Fruit fly (Drosophila melanogaster): ENCODE data around the gene CG46435.

The CG46435 gene

DNA sequence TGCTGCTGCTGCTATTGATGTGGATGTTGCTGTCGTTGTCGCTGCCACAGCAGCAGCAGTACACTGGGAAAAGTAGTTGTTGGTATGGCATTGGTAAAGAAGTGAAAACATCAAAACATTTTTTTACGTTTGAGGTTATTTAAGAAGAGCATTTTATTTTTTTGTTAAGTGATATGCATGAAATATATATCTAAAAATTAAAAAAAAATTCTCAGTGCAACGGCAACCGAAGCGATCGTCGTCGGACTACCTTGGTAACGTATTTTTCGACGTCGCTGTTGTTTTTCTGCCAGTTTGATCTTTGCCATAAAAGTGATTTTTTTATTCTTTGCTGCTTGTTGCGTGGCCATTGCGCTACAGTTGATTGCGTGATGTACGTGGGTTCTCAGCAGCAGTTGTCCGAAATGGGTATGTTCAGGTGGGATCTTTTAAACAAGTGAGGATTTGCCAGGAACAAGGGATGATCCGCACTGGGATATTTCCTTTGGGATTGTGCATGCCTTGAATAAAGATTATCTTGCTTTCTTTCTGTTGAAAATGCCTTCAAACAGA lies 15.9 kb downstream of the CG46435 start (continued):
- TF ChIP-seq her (GFP tag; optimal IDR thresholded peaks at IDR 0.05): peak; percentile 81
- TF ChIP-seq sr (GFP tag; IDR thresholded peaks at IDR 0.05): peak; percentile 71; the same call in 2 of the 3 replicates
- peak; percentile 88 for TF ChIP-seq gsb (GFP tag; IDR thresholded peaks at IDR 0.05)
- peak; percentile 61 for TF ChIP-seq pfk (GFP tag; optimal IDR thresholded peaks at IDR 0.05)
- TF ChIP-seq shn (GFP tag; optimal IDR thresholded peaks at IDR 0.05): peak; percentile 61
- TF ChIP-seq CG2202 (tag; optimal IDR thresholded peaks at IDR 0.05): peak; percentile 94
- peak; percentile 95 for TF ChIP-seq CG10366 (GFP tag; IDR thresholded peaks at IDR 0.05)
- peak; percentile 68 for TF ChIP-seq eyg (GFP tag; optimal IDR thresholded peaks at IDR 0.05)
- peak; percentile 58 for TF ChIP-seq Sry-δ (GFP tag; optimal IDR thresholded peaks at IDR 0.05)
- TF ChIP-seq ab (GFP tag; optimal IDR thresholded peaks at IDR 0.05): peak; percentile 75
- TF ChIP-seq CG6683 (GFP tag; optimal IDR thresholded peaks at IDR 0.05): peak; percentile 77
- no peak for TF ChIP-seq CG13287 (GFP tag; IDR thresholded peaks at IDR 0.05; ENCODE audit: partially characterized antibody)
- peak; percentile 98 for TF ChIP-seq zf30C (GFP tag; optimal IDR thresholded peaks at IDR 0.05)
- TF ChIP-seq CG8290 (GFP tag; optimal IDR thresholded peaks at IDR 0.05): peak; percentile 95
- TF ChIP-seq CG8290 (tag; optimal IDR thresholded peaks at IDR 0.05): peak; percentile 76 to 94
- peak; percentile 33 for TF ChIP-seq HmgD (GFP tag; optimal IDR thresholded peaks at IDR 0.05)
- peak; percentile 95 for TF ChIP-seq otp (GFP tag; IDR thresholded peaks at IDR 0.05)
- peak; percentile 87 for TF ChIP-seq ssp (GFP tag; IDR thresholded peaks at IDR 0.05)
- TF ChIP-seq CG7372 (GFP tag; IDR thresholded peaks at IDR 0.05): peak; percentile 90
- peak; percentile 87 for TF ChIP-seq CG11456 (GFP tag; IDR thresholded peaks at IDR 0.05)
- peak; percentile 77 for TF ChIP-seq CG17186 (GFP tag; optimal IDR thresholded peaks at IDR 0.05)
- peak; percentile 93 for TF ChIP-seq Hr3 (GFP tag; optimal IDR thresholded peaks at IDR 0.05)
- peak; percentile 97 for TF ChIP-seq tin (GFP tag; optimal IDR thresholded peaks at IDR 0.05)
- peak; percentile 94 for TF ChIP-seq CG8388 (GFP tag; optimal IDR thresholded peaks at IDR 0.05)
- peak; percentile 28 for TF ChIP-seq abd-A (tag; optimal IDR thresholded peaks at IDR 0.05)
- TF ChIP-seq CG17612 (GFP tag; IDR thresholded peaks at IDR 0.05): peak; percentile 79
- TF ChIP-seq Adf1 (GFP tag; IDR thresholded peaks at IDR 0.05): peak; percentile 88
- peak; percentile 92 for TF ChIP-seq MBD-R2 (GFP tag; IDR thresholded peaks at IDR 0.05)
- peak; percentile 95 for TF ChIP-seq CG9817 (tag; optimal IDR thresholded peaks at IDR 0.05)
- TF ChIP-seq CG8924 (tag; optimal IDR thresholded peaks at IDR 0.05): peak; percentile 97
- TF ChIP-seq Aef1 (GFP tag; IDR thresholded peaks at IDR 0.05): peak; percentile 94
- TF ChIP-seq Drgx (GFP tag; IDR thresholded peaks at IDR 0.05): peak; percentile 99
- peak; percentile 88 for TF ChIP-seq ase (GFP tag; IDR thresholded peaks at IDR 0.05)
- TF ChIP-seq Xrp1 (GFP tag; IDR thresholded peaks at IDR 0.05): peak; percentile 97
- TF ChIP-seq en (GFP tag; optimal IDR thresholded peaks at IDR 0.05): peak; percentile 79
- TF ChIP-seq chif (GFP tag; optimal IDR thresholded peaks at IDR 0.05): peak; percentile 89 to 96
- TF ChIP-seq pan (optimal IDR thresholded peaks at IDR 0.05): no peak
- peak in 1 of 2 experiments; percentile 94 for TF ChIP-seq pan (GFP tag; optimal IDR thresholded peaks at IDR 0.05 in 1 of 2, IDR thresholded peaks at IDR 0.05 in 1 of 2)
- peak; percentile 48; the same call in 1 of the 2 replicates for TF ChIP-seq Poxn (GFP tag; IDR thresholded peaks at IDR 0.05)
- TF ChIP-seq Gsc (GFP tag; IDR thresholded peaks at IDR 0.05): no peak
- TF ChIP-seq CG17359 (tag; optimal IDR thresholded peaks at IDR 0.05): peak; percentile 96
- no peak for TF ChIP-seq Lpt (GFP tag; optimal IDR thresholded peaks at IDR 0.05)
- TF ChIP-seq crp (GFP tag; optimal IDR thresholded peaks at IDR 0.05): peak in 1 of 2 experiments; percentile 55
- TF ChIP-seq Deaf1 (tag; optimal IDR thresholded peaks at IDR 0.05): peak; percentile 74
- peak; percentile 94 for TF ChIP-seq bcd (GFP tag; optimal IDR thresholded peaks at IDR 0.05)
- peak; percentile 81 for TF ChIP-seq CG30020 (tag; optimal IDR thresholded peaks at IDR 0.05)
- TF ChIP-seq Blimp-1 (GFP tag; optimal IDR thresholded peaks at IDR 0.05): peak; percentile 93
- TF ChIP-seq hkb (optimal IDR thresholded peaks at IDR 0.05): no peak
- TF ChIP-seq hkb (GFP tag; IDR thresholded peaks at IDR 0.05): peak; percentile 97
- no peak for TF ChIP-seq CG34224 (GFP tag; IDR thresholded peaks at IDR 0.05; ENCODE audit: partially characterized antibody)
- peak; percentile 94 for TF ChIP-seq CG18599 (GFP tag; optimal IDR thresholded peaks at IDR 0.05)
- TF ChIP-seq CG12104 (GFP tag; optimal IDR thresholded peaks at IDR 0.05): peak; percentile 93

All from whole organism, embryonic.